Worm (Caenorhabditis elegans) whole organism, L1 larva: ENCODE data around the gene T01B11.1.

Experiments
- lsy-2 ChIP-seq, 2 experiments: fragments of 150-350 bp; optimal IDR thresholded peaks; 2 replicates each; lab custom pipeline; 2014; ENCODE audit warnings: missing biosample characterization in 2 of 2, missing genetic modification characterization in 2 of 2
- mep-1 ChIP-seq: fragments of 150-350 bp; optimal IDR thresholded peaks from 2 replicates; lab custom pipeline; 2014; ENCODE audit warnings: missing biosample characterization, missing genetic modification characterization
- zag-1 ChIP-seq: fragments of 150-350 bp; optimal IDR thresholded peaks from 2 replicates; lab custom pipeline; 2014; ENCODE audit warnings: missing biosample characterization, missing genetic modification characterization

ce11 chrIV:8489915-8490314 lies 42.9 kb downstream of the T01B11.1 start, which contains the start of gene srlf-2:
- TF ChIP-seq zag-1 (no peak), lsy-2 (tag; optimal IDR thresholded peaks at IDR 0.05; lab: Kevin White, UChicago) (no peak), mep-1 (tag; lab: Kevin White, UChicago) (no peak)
